Worm (Caenorhabditis elegans): Measurements from ENCODE around the gene C33D9.6.

DNA sequence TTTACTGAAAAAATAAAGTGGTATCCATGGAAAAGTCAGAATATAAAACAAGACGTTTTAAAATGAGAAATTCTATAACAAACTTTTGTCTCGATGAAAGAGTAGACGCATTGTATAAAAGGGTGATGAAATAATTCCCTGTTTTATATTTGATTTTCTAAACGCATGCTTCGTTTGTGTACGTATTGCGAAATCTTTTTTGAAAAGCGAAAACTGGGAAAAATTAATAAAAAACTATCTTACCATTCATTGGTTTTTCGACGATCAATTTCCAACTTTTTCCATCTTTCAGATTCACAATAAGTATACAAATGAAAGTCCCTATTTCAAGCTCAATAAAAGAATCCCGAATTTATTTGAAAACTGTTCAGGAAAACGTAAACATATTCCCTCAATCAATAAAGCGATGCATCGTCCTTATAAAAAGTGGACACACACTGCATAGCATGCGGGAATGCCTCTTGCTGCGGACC, 6.9 kb upstream of the C33D9.6 start, which contains the start of gene C33D9.13:
- TF ChIP-seq elt-1 (tag; optimal IDR thresholded peaks at IDR 0.05) (no peak), Y55F3AM.14 (GFP tag; optimal IDR thresholded peaks at IDR 0.05) (no peak), nhr-10 (tag; optimal IDR thresholded peaks at IDR 0.05) (no peak), nhr-77 (tag; optimal IDR thresholded peaks at IDR 0.05) (no peak), aly-2 (tag; optimal IDR thresholded peaks at IDR 0.05) (no peak), ama-1 (optimal IDR thresholded peaks at IDR 0.05) (no peak), lin-13 (GFP tag; optimal IDR thresholded peaks at IDR 0.05) (no peak)
